Fruit fly (Drosophila melanogaster): ENCODE data around the gene CG13295.

- TF ChIP-seq Hr83 (GFP tag; optimal IDR thresholded peaks at IDR 0.05; ENCODE audit: poor library complexity, severe bottlenecking): no peak
- no peak for TF ChIP-seq Myc (optimal IDR thresholded peaks at IDR 0.05)
- TF ChIP-seq CG9705 (GFP tag; optimal IDR thresholded peaks at IDR 0.05): no peak
- TF ChIP-seq usp (GFP tag; optimal IDR thresholded peaks at IDR 0.05): no peak
- peak; percentile 15 for TF ChIP-seq dmrt93B (GFP tag; optimal IDR thresholded peaks at IDR 0.05)
- no peak for TF ChIP-seq foxo (GFP tag; optimal IDR thresholded peaks at IDR 0.05)
- no peak for TF ChIP-seq Abd-B (GFP tag; optimal IDR thresholded peaks at IDR 0.05)
- no peak for TF ChIP-seq dl (GFP tag; optimal IDR thresholded peaks at IDR 0.05; ENCODE audit: insufficient read depth in 1 of 2, partially characterized antibody in 2 of 2)
- TF ChIP-seq N (GFP tag; optimal IDR thresholded peaks at IDR 0.05): no peak
- no peak for TF ChIP-seq pan (optimal IDR thresholded peaks at IDR 0.05)
- TF ChIP-seq psq (GFP tag; optimal IDR thresholded peaks at IDR 0.05): no peak
- no peak for TF ChIP-seq Vsx2 (GFP tag; optimal IDR thresholded peaks at IDR 0.05; ENCODE audit: partially characterized antibody)
- no peak for TF ChIP-seq fru (GFP tag; optimal IDR thresholded peaks at IDR 0.05)
Measured at dm6 chr3L:6059062-6059708, 15.9 kb downstream of the CG13295 start, which contains the start of gene CG6592.

Measured in whole organism, wandering third instar larva.